Worm (Caenorhabditis elegans) whole organism, L3 larva: ENCODE results near the gene Y75B8A.31.
A peak's percentile ranks its signal among the peaks of the same experiment; 100 is the strongest.

Experiments
- R02D3.7 ChIP-seq: fragments of 150-350 bp; optimal IDR thresholded peaks from 2 replicates; lab custom pipeline; 2014; ENCODE audit warnings: missing biosample characterization, missing genetic modification characterization
- ZK546.5 ChIP-seq: sonication (generic microtip); optimal IDR thresholded peaks from 2 replicates; lab custom pipeline; 2017; ENCODE audit warnings: missing biosample characterization, missing genetic modification characterization
- ama-1 ChIP-seq: fragments of 150-350 bp; optimal IDR thresholded peaks from 2 replicates; lab custom pipeline; 2018
- ceh-28 ChIP-seq: fragments of 150-350 bp; optimal IDR thresholded peaks from 2 replicates; lab custom pipeline; 2014; ENCODE audit warnings: missing biosample characterization, missing genetic modification reagents, missing genetic modification characterization
- ceh-82 ChIP-seq: fragments of 150-350 bp; optimal IDR thresholded peaks from 2 replicates; lab custom pipeline; 2014; ENCODE audit warnings: missing biosample characterization, missing genetic modification characterization
- ceh-9 ChIP-seq: sonication (generic microtip); optimal IDR thresholded peaks from 2 replicates; lab custom pipeline; 2018; ENCODE audit warnings: missing biosample characterization, missing genetic modification characterization
- egl-27 ChIP-seq: sonication (generic microtip); optimal IDR thresholded peaks from 4 replicates; lab custom pipeline; 2017; ENCODE audit warnings: missing biosample characterization, missing genetic modification reagents, missing genetic modification characterization
- egl-5 ChIP-seq: fragments of 150-350 bp; optimal IDR thresholded peaks from 2 replicates; lab custom pipeline; 2017; ENCODE audit warnings: missing biosample characterization, missing genetic modification reagents, missing genetic modification characterization, inconsistent platforms
- elt-2 ChIP-seq: sonication (generic microtip); optimal IDR thresholded peaks from 2 replicates; lab custom pipeline; 2016; ENCODE audit warnings: missing genetic modification reagents, mild to moderate bottlenecking, missing genetic modification characterization, missing compliant biosample characterization
- fkh-10 ChIP-seq: sonication (generic microtip); optimal IDR thresholded peaks from 2 replicates; lab custom pipeline; 2017; ENCODE audit warnings: missing biosample characterization, missing genetic modification reagents, missing genetic modification characterization
- hmg-11 ChIP-seq: sonication (generic microtip); optimal IDR thresholded peaks from 2 replicates; lab custom pipeline; 2016; ENCODE audit warnings: missing genetic modification characterization, missing compliant biosample characterization
- jun-1 ChIP-seq: fragments of 150-350 bp; optimal IDR thresholded peaks from 2 replicates; lab custom pipeline; 2014; ENCODE audit warnings: missing biosample characterization, missing genetic modification reagents, missing genetic modification characterization
- lin-15B ChIP-seq: fragments of 150-350 bp; optimal IDR thresholded peaks from 2 replicates; lab custom pipeline; 2014; ENCODE audit warnings: missing biosample characterization, missing genetic modification characterization
- lin-39 ChIP-seq: fragments of 150-350 bp; optimal IDR thresholded peaks from 2 replicates; lab custom pipeline; 2018; ENCODE audit warnings: missing biosample characterization, missing genetic modification reagents, missing genetic modification characterization
- lsy-12 ChIP-seq: sonication (generic microtip); optimal IDR thresholded peaks from 2 replicates; lab custom pipeline; 2016; ENCODE audit warnings: mild to moderate bottlenecking, missing genetic modification characterization, missing compliant biosample characterization
- nfya-1 ChIP-seq: sonication (generic microtip); optimal IDR thresholded peaks from 2 replicates; lab custom pipeline; 2017; ENCODE audit warnings: missing genetic modification characterization, mild to moderate bottlenecking, missing compliant biosample characterization, antibody characterized with exemption, moderate library complexity; ENCODE audit not compliant: insufficient read depth
- nhr-12 ChIP-seq: fragments of 150-350 bp; optimal IDR thresholded peaks from 2 replicates; lab custom pipeline; 2014; ENCODE audit warnings: missing biosample characterization, missing genetic modification characterization
- nhr-23 ChIP-seq: fragments of 150-350 bp; optimal IDR thresholded peaks from 2 replicates; lab custom pipeline; 2014; ENCODE audit warnings: missing biosample characterization, missing genetic modification reagents, missing genetic modification characterization
- nhr-237 ChIP-seq: fragments of 150-350 bp; optimal IDR thresholded peaks from 2 replicates; lab custom pipeline; 2014; ENCODE audit warnings: missing biosample characterization, missing genetic modification characterization
- nhr-25 ChIP-seq: sonication (generic microtip); optimal IDR thresholded peaks from 2 replicates; lab custom pipeline; 2017; ENCODE audit warnings: missing biosample characterization, missing genetic modification characterization
- nhr-43 ChIP-seq: sonication (generic microtip); optimal IDR thresholded peaks from 2 replicates; lab custom pipeline; 2016; ENCODE audit warnings: mild to moderate bottlenecking, missing genetic modification characterization, missing compliant biosample characterization; ENCODE audit not compliant: poor library complexity, severe bottlenecking
- nhr-67 ChIP-seq: fragments of 150-350 bp; optimal IDR thresholded peaks from 2 replicates; lab custom pipeline; 2014; ENCODE audit warnings: missing biosample characterization, missing genetic modification characterization
- nhr-76 ChIP-seq: fragments of 150-350 bp; sonication (generic microtip); optimal IDR thresholded peaks from 5 replicates; lab custom pipeline; 2014; ENCODE audit warnings: missing biosample characterization, missing genetic modification characterization
- pha-4 ChIP-seq: fragments of 150-350 bp; optimal IDR thresholded peaks from 2 replicates; lab custom pipeline; 2014; ENCODE audit warnings: missing biosample characterization, missing genetic modification reagents, missing genetic modification characterization
- pqm-1 ChIP-seq: fragments of 150-350 bp; optimal IDR thresholded peaks from 2 replicates; lab custom pipeline; 2017; ENCODE audit warnings: missing biosample characterization, missing genetic modification characterization, inconsistent platforms
- sea-2 ChIP-seq: fragments of 150-350 bp; sonication (generic microtip); optimal IDR thresholded peaks from 4 replicates; lab custom pipeline; 2014; ENCODE audit warnings: missing biosample characterization, missing genetic modification reagents, missing genetic modification characterization
- skn-1 ChIP-seq: fragments of 150-350 bp; optimal IDR thresholded peaks from 2 replicates; lab custom pipeline; 2014; ENCODE audit warnings: missing biosample characterization, missing genetic modification characterization
- tbx-2 ChIP-seq: sonication (generic microtip); optimal IDR thresholded peaks from 2 replicates; lab custom pipeline; 2016; ENCODE audit warnings: mild to moderate bottlenecking, missing genetic modification characterization, missing compliant biosample characterization
- unc-39 ChIP-seq: sonication (generic microtip); optimal IDR thresholded peaks from 4 replicates; lab custom pipeline; 2017; ENCODE audit warnings: missing biosample characterization, missing genetic modification characterization
- unc-62 ChIP-seq: fragments of 150-350 bp; sonication (generic microtip); optimal IDR thresholded peaks from 4 replicates; lab custom pipeline; 2014; ENCODE audit warnings: missing biosample characterization, missing genetic modification reagents, missing genetic modification characterization
- ztf-11 ChIP-seq: fragments of 150-350 bp; optimal IDR thresholded peaks from 2 replicates; lab custom pipeline; 2014; ENCODE audit warnings: missing biosample characterization, missing genetic modification characterization
- ztf-4 ChIP-seq: fragments of 150-350 bp; optimal IDR thresholded peaks from 2 replicates; lab custom pipeline; 2014; ENCODE audit warnings: missing biosample characterization, missing genetic modification characterization

Gene Y75B8A.31

DNA sequence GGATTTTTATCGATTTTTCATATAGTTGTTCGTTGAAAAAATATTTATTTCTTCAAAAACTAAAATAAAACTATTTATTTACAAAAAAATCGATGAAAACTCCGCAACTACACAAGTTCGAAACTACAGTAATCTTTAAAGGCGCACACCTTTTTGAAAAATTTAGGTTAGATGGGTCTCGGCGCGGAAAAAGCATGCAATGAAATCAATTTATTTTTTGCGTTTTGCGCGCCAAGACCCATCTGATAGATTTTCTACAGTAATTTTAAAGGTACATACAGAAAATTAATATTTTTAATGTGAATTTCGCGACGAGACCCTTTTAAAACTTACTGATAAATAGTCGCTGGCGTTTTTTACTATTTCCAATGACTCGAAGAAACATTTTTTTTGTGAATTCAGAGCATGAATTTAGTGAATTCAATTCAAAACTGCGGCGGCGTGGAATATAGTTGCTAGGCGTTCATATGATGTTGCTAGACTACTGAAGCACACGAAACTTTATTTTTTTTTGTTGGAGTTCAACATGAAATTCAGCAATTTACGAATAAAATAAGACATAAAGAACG is 15.6 kb downstream of the Y75B8A.31 start, which contains the start of gene Y75B8A.33:
Gene Y75B8A.33 (minus strand): TSS at position 385 of the 569 bp plus-strand sequence.
- TF ChIP-seq ama-1, result peak; percentile 63
- TF ChIP-seq nhr-23 (tag; lab: Kevin White, UChicago), result peak; percentile 21
- TF ChIP-seq egl-27 (tag; lab: Kevin White, UChicago), result no peak
- TF ChIP-seq elt-2, result peak; percentile 29

DNA sequence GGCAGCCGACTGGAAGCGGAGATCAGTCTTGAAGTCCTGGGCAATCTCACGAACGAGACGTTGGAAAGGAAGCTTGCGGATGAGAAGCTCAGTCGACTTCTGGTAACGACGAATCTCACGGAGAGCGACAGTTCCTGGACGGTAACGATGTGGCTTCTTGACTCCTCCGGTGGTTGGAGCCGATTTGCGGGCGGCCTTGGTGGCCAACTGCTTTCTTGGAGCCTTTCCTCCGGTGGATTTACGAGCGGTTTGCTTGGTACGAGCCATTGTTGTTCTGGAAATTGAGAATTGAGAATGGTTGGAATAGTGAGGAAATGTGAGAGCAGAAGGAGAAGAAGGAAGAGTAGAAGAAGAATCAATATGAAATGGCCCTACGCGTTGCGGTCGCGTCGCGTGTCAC is 16.4 kb downstream of the Y75B8A.31 start:
- TF ChIP-seq unc-62, result no peak
- no peak for TF ChIP-seq nhr-76 (tag; lab: Kevin White, UChicago)

DNA sequence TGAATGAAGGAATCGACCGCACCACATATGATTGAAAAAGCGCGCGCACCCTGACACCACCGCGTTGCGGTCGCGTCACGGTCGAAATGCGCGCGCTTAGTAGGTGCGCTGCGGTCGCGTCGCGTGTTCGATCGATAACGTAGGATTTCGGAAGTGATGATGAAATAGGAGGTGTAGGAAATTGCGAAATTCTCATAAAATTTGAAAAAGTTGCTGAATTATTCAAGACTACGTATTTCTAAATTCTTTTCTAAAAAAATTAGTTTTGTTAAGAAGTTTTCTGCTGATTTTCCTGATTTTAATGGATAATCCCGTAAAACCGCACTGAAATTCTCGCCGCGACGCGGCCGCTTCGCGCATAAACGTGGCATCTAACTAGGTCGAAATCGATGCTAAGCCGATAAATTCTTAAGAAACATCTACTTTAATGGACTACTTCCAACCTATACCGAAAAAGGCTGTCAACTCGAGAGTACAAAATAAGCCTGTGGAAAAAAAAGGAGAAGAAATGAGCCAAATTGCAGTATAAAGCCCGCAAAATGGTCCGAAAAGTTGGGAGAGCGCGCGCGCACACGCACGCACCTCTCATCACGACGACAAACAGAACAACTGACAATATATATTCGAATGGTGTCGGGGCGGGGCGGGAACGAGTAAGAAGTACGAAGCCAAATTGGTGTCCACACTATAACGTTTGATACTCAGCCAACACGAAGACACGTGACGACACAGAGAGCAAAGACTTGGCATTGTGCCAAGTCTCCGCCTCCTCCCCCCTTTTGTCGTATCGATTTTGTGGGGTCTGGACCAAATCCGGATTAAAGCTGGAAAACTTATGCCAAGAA is 17.2 kb downstream of the Y75B8A.31 start, which contains the start of gene his-72:
Gene his-72 (minus strand): TSS at position 589 of the 845 bp plus-strand sequence.
- peak; percentile 3 for TF ChIP-seq ceh-28 (tag; lab: Kevin White, UChicago)
- no peak for TF ChIP-seq hmg-11
- peak; percentile 3 for TF ChIP-seq pqm-1 (tag; lab: Kevin White, UChicago)
- TF ChIP-seq unc-39 (tag; lab: Kevin White, UChicago), result no peak
- TF ChIP-seq fkh-10, result no peak
- peak; percentile 56 for TF ChIP-seq lsy-12 (tag; lab: Kevin White, UChicago)
- peak; percentile 90 for TF ChIP-seq ama-1
- peak; percentile 8 for TF ChIP-seq nhr-43 (tag; lab: Kevin White, UChicago)
- no peak for TF ChIP-seq skn-1 (tag; lab: Kevin White, UChicago)
- TF ChIP-seq ZK546.5, result no peak
- no peak for TF ChIP-seq egl-27 (tag; lab: Kevin White, UChicago)
- TF ChIP-seq sea-2 (GFP tag; lab: Kevin White, UChicago), result peak; percentile 59
- TF ChIP-seq elt-2, result peak; percentile 14
- TF ChIP-seq nhr-25 (tag; lab: Kevin White, UChicago), result peak; percentile 40
- no peak for TF ChIP-seq ztf-11
- TF ChIP-seq lin-39 (tag; lab: Kevin White, UChicago), result peak; percentile 91
- no peak for TF ChIP-seq egl-5 (tag; lab: Kevin White, UChicago)
- TF ChIP-seq nfya-1 (tag; lab: Kevin White, UChicago), result peak; percentile 60
- peak; percentile 25 for TF ChIP-seq tbx-2 (tag; lab: Kevin White, UChicago)
- no peak for TF ChIP-seq nhr-237 (tag; lab: Kevin White, UChicago)
- peak; percentile 54 for TF ChIP-seq lin-15B (tag; lab: Kevin White, UChicago)
- TF ChIP-seq pha-4 (tag; lab: Kevin White, UChicago), result peak; percentile 44
- no peak for TF ChIP-seq jun-1
- TF ChIP-seq R02D3.7 (tag; lab: Kevin White, UChicago), result no peak
- TF ChIP-seq, all 47 proteins: peak for 13

DNA sequence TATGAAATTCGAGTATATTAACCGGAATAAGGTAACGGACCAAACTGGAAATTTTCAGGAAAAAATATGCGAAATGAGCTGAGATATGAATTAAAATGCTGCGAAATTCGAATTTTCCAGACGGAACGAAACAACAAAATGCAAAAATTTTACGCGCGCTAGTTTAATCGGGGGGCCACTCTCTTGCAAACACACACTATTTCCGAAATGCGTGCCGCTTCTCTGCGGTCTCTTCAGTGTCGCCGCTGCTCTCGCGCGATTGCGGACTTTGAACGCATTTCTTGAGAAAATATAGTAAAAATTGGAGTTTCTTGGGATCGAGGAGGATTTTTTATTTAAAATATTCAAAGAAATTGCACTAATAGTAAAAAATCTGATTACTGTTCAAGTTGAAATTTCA is 18.0 kb downstream of the Y75B8A.31 start:
- TF ChIP-seq hmg-11 (peak; percentile 73), ceh-9 (no peak), nhr-25 (tag; lab: Kevin White, UChicago) (peak; percentile 31), lin-39 (tag; lab: Kevin White, UChicago) (peak; percentile 73), fkh-10 (peak; percentile 3), nhr-23 (tag; lab: Kevin White, UChicago) (peak; percentile 58), egl-27 (tag; lab: Kevin White, UChicago) (no peak), ama-1 (peak; percentile 52), nhr-43 (tag; lab: Kevin White, UChicago) (no peak), nfya-1 (tag; lab: Kevin White, UChicago) (peak; percentile 77), nhr-12 (no peak), lin-15B (tag; lab: Kevin White, UChicago) (peak; percentile 55)

DNA sequence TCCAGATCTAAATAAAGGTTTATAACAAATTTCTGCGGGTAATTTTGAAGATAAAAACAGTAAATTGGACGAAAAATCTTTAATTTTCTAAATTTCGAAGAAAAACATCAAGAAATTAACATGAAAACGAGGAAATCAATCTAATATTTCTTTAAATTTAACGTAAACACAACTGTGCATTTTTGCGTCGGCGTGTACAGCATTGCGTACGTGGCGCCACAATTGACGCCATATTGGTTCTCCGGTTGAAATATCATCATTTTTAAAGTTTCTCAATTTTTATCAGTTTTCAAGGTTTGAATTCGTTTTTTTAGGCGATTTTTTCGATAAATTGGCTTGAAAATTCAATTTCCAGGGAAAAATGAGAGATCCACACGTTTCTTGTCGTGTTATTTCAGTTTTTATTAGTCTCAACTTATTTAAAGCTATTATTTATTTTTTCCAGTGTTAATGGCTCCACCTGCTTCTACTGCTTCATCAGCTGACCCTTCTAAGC is 18.6 kb downstream of the Y75B8A.31 start, which contains the start of gene rpt-6:
Gene rpt-6 (plus strand): TSS at position 446 of the 496 bp plus-strand sequence.
- TF ChIP-seq nfya-1 (tag; lab: Kevin White, UChicago), result peak; percentile 62
- TF ChIP-seq pqm-1 (tag; lab: Kevin White, UChicago), result no peak
- no peak for TF ChIP-seq nhr-67 (tag; lab: Kevin White, UChicago)
- TF ChIP-seq nhr-25 (tag; lab: Kevin White, UChicago), result peak; percentile 10
- peak; percentile 53 for TF ChIP-seq nhr-23 (tag; lab: Kevin White, UChicago)
- TF ChIP-seq ama-1, result peak; percentile 34
- peak; percentile 64 for TF ChIP-seq nhr-43 (tag; lab: Kevin White, UChicago)
- TF ChIP-seq ceh-82 (tag; lab: Kevin White, UChicago), result no peak
- TF ChIP-seq lin-15B (tag; lab: Kevin White, UChicago), result peak; percentile 63
- TF ChIP-seq unc-39 (tag; lab: Kevin White, UChicago), result no peak
- no peak for TF ChIP-seq egl-27 (tag; lab: Kevin White, UChicago)
- TF ChIP-seq ztf-4, result no peak
- peak; percentile 43 for TF ChIP-seq lsy-12 (tag; lab: Kevin White, UChicago)
- TF ChIP-seq skn-1 (tag; lab: Kevin White, UChicago), result peak; percentile 97
- peak; percentile 1 for TF ChIP-seq elt-2
- peak; percentile 22 for TF ChIP-seq jun-1
- TF ChIP-seq sea-2 (GFP tag; lab: Kevin White, UChicago), result no peak
- peak; percentile 50 for TF ChIP-seq pha-4 (tag; lab: Kevin White, UChicago)
- peak; percentile 32 for TF ChIP-seq hmg-11
